Worm (Caenorhabditis elegans): Measurements from ENCODE around the gene C16D9.6.

Gene C16D9.6

DNA sequence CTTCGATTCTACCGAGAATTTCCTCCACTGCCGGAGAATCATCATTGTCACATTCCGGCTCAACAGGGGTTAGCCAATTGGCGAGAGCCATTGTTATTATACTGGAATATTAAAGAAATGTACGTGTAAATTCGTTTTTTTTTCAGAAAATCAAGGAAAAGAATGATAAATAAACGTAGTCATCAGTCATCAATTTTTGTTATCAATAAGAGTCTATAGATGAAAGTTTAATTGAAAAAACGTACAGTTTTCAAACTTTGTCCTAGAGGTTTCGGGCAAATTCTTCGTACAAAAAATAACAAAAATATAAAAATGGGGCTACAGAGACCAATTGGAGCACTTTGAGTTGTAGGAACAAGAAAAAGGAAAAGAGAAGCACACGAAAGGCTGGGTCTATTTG lies 51.1 kb downstream of the C16D9.6 start, which contains the start of gene F20D6.11:
Gene F20D6.11, minus strand, starts transcription at position 101 of the 400 bp plus-strand sequence.
- TF ChIP-seq flt-1 (GFP tag; IDR thresholded peaks at IDR 0.05) (no peak), pes-1 (GFP tag; IDR thresholded peaks at IDR 0.05) (no peak), B0310.2 (tag; optimal IDR thresholded peaks at IDR 0.05) (no peak), F13C5.2 (tag; optimal IDR thresholded peaks at IDR 0.05) (no peak), ceh-36 (tag; optimal IDR thresholded peaks at IDR 0.05) (no peak), hmbx-1 (tag; optimal IDR thresholded peaks at IDR 0.05) (no peak), hmg-4 (GFP tag; optimal IDR thresholded peaks at IDR 0.05) (no peak), ceh-13 (GFP tag; optimal IDR thresholded peaks at IDR 0.05) (no peak)

All from whole organism, early embryonic.